Worm (Caenorhabditis elegans) whole organism, early embryonic: Measurements from ENCODE around the gene srlf-29.

ENCODE experiments used
- F13C5.2 ChIP-seq: sonication (generic microtip); optimal IDR thresholded peaks from 2 replicates; lab custom pipeline; 2017; ENCODE audit warnings: mild to moderate bottlenecking, missing genetic modification characterization, inconsistent platforms, missing compliant biosample characterization
- ama-1 ChIP-seq: fragments of 150-350 bp; optimal IDR thresholded peaks from 2 replicates; lab custom pipeline; 2014
- flt-1 ChIP-seq: fragments of 200-800 bp; sonication (Bioruptor generic); IDR thresholded peaks from 2 replicates; pipeline ENCODE4 v1.3.6; 2022; ENCODE audit warnings: missing genetic modification characterization, missing compliant biosample characterization
- hmbx-1 ChIP-seq: sonication (generic microtip); optimal IDR thresholded peaks from 2 replicates; lab custom pipeline; 2016; ENCODE audit warnings: mild to moderate bottlenecking, missing genetic modification characterization, missing compliant biosample characterization
- hmg-4 ChIP-seq: fragments of 200-800 bp; sonication (Bioruptor generic); optimal IDR thresholded peaks from 2 replicates; lab custom pipeline; 2018; ENCODE audit warnings: mild to moderate bottlenecking, missing genetic modification characterization, missing compliant biosample characterization
- pes-1 ChIP-seq: fragments of 200-800 bp; sonication (Bioruptor generic); IDR thresholded peaks from 2 replicates; pipeline ENCODE4 v1.3.6; 2022; ENCODE audit warnings: missing genetic modification reagents, missing genetic modification characterization, missing compliant biosample characterization
- scrt-1 ChIP-seq: fragments of 200-800 bp; sonication (Bioruptor generic); IDR thresholded peaks from 2 replicates; pipeline ENCODE4 v1.3.6; 2022; ENCODE audit warnings: missing genetic modification characterization, missing compliant biosample characterization
- sea-1 ChIP-seq: fragments of 200-800 bp; sonication (Bioruptor generic); conservative IDR thresholded peaks from 2 replicates; pipeline ENCODE4 v1.3.6; 2022; ENCODE audit warnings: missing genetic modification characterization, missing compliant biosample characterization
- tra-4 ChIP-seq: sonication (generic microtip); optimal IDR thresholded peaks from 2 replicates; lab custom pipeline; 2017; ENCODE audit warnings: missing genetic modification characterization, missing compliant biosample characterization

- TF ChIP-seq scrt-1 (GFP tag; lab: Robert Waterston, UW) (no peak), ama-1 (no peak), F13C5.2 (tag; lab: Kevin White, UChicago) (no peak), sea-1 (GFP tag; lab: Robert Waterston, UW) (no peak), flt-1 (no peak), hmg-4 (GFP tag; lab: Kevin White, UChicago) (no peak), tra-4 (tag; lab: Kevin White, UChicago) (no peak), pes-1 (GFP tag; lab: Robert Waterston, UW) (no peak), hmbx-1 (no peak)
Measured at ce11 chrII:1712938-1713337, 46.8 kb downstream of the srlf-29 start, which contains the start of gene btb-7.
